Fruit fly (Drosophila melanogaster) whole organism, prepupa: ENCODE results near the gene CG8117.

Source experiments
- Blimp-1 ChIP-seq: fragments of 200-800 bp; sonication (Bioruptor generic); optimal IDR thresholded peaks from 3 replicates; lab custom pipeline; 2017; ENCODE audit warnings: missing biosample characterization, missing genetic modification characterization, mild to moderate bottlenecking, moderate library complexity, missing genetic modification reagents
- CG10631 ChIP-seq: fragments of 200-800 bp; sonication (Bioruptor generic); optimal IDR thresholded peaks from 2 replicates; lab custom pipeline; 2016; ENCODE audit warnings: missing biosample characterization, missing genetic modification characterization
- CG10669 ChIP-seq: fragments of 200-800 bp; sonication (Bioruptor generic); optimal IDR thresholded peaks from 3 replicates; lab custom pipeline; 2018; ENCODE audit warnings: missing biosample characterization, mild to moderate bottlenecking, missing genetic modification characterization, moderate library complexity
- CG11902 ChIP-seq: fragments of 200-800 bp; sonication (Bioruptor generic); optimal IDR thresholded peaks from 3 replicates; lab custom pipeline; 2016; ENCODE audit warnings: missing biosample characterization, missing genetic modification characterization
- CG15336 ChIP-seq: fragments of 200-800 bp; sonication (Bioruptor generic); IDR thresholded peaks from 2 replicates; pipeline ENCODE4 v1.3.6; 2022; ENCODE audit warnings: missing biosample characterization, missing genetic modification characterization
- CG1621 ChIP-seq: fragments of 200-800 bp; sonication (Bioruptor generic); optimal IDR thresholded peaks from 3 replicates; lab custom pipeline; 2018; ENCODE audit warnings: missing biosample characterization, mild to moderate bottlenecking, missing genetic modification characterization
- CG16779 ChIP-seq: fragments of 200-800 bp; sonication (Bioruptor generic); optimal IDR thresholded peaks from 3 replicates; lab custom pipeline; 2017; ENCODE audit warnings: missing biosample characterization, mild to moderate bottlenecking, missing genetic modification characterization
- CG32006 ChIP-seq: fragments of 200-800 bp; sonication (Bioruptor generic); optimal IDR thresholded peaks from 3 replicates; lab custom pipeline; 2017; ENCODE audit warnings: missing biosample characterization, mild to moderate bottlenecking, missing genetic modification characterization
- CG3919 ChIP-seq: fragments of 200-800 bp; sonication (Bioruptor generic); optimal IDR thresholded peaks from 3 replicates; lab custom pipeline; 2016; ENCODE audit warnings: missing biosample characterization, missing genetic modification characterization
- CG6163 ChIP-seq: fragments of 200-800 bp; sonication (Bioruptor generic); IDR thresholded peaks from 3 replicates; pipeline ENCODE4 v1.3.6; 2022; ENCODE audit warnings: missing biosample characterization, missing genetic modification characterization
- CG6276 ChIP-seq: fragments of 200-800 bp; sonication (Bioruptor generic); optimal IDR thresholded peaks from 2 replicates; lab custom pipeline; 2017; ENCODE audit warnings: missing biosample characterization, mild to moderate bottlenecking, missing genetic modification characterization
- CG6854 ChIP-seq: fragments of 200-800 bp; sonication (Bioruptor generic); optimal IDR thresholded peaks from 2 replicates; lab custom pipeline; 2017; ENCODE audit warnings: missing biosample characterization, mild to moderate bottlenecking, missing genetic modification characterization
- CG8119 ChIP-seq: fragments of 200-800 bp; sonication (Bioruptor generic); IDR thresholded peaks from 3 replicates; pipeline ENCODE4 v1.3.6; 2022; ENCODE audit warnings: missing biosample characterization, missing genetic modification characterization
- CG8319 ChIP-seq: fragments of 200-800 bp; sonication (Bioruptor generic); optimal IDR thresholded peaks from 3 replicates; lab custom pipeline; 2016; ENCODE audit warnings: missing biosample characterization, missing genetic modification characterization
- Eip75B ChIP-seq: fragments of 200-800 bp; sonication (Bioruptor generic); optimal IDR thresholded peaks from 3 replicates; lab custom pipeline; 2016; ENCODE audit warnings: missing biosample characterization, missing genetic modification characterization
- Eip78C ChIP-seq: fragments of 200-800 bp; sonication (Bioruptor generic); peaks from one replicate; lab custom pipeline; 2016; ENCODE audit warnings: missing biosample characterization, missing genetic modification characterization
- Ets21C ChIP-seq: fragments of 200-800 bp; sonication (Bioruptor generic); optimal IDR thresholded peaks from 3 replicates; lab custom pipeline; 2016; ENCODE audit warnings: missing biosample characterization, missing genetic modification characterization
- Ets96B ChIP-seq: fragments of 200-800 bp; optimal IDR thresholded peaks from 2 replicates; lab custom pipeline; 2019; ENCODE audit warnings: missing biosample characterization, mild to moderate bottlenecking, missing genetic modification characterization, moderate library complexity
- Hr39 ChIP-seq: fragments of 200-800 bp; sonication (Bioruptor generic); optimal IDR thresholded peaks from 2 replicates; lab custom pipeline; 2016; ENCODE audit warnings: missing biosample characterization, missing genetic modification characterization
- Hr4 ChIP-seq: fragments of 200-800 bp; sonication (Bioruptor generic); optimal IDR thresholded peaks from 3 replicates; lab custom pipeline; 2016; ENCODE audit warnings: missing biosample characterization, missing genetic modification characterization
- Lpt ChIP-seq: fragments of 200-800 bp; sonication (Bioruptor generic); optimal IDR thresholded peaks from 3 replicates; lab custom pipeline; 2016; ENCODE audit warnings: missing biosample characterization, missing genetic modification characterization
- Smox ChIP-seq: fragments of 200-800 bp; sonication (Bioruptor generic); optimal IDR thresholded peaks from 3 replicates; lab custom pipeline; 2016; ENCODE audit warnings: missing biosample characterization, missing genetic modification characterization
- Sox14 ChIP-seq: fragments of 200-800 bp; sonication (Bioruptor generic); optimal IDR thresholded peaks from 3 replicates; lab custom pipeline; 2016; ENCODE audit warnings: missing biosample characterization, missing genetic modification characterization
- Sox15 ChIP-seq: fragments of 200-800 bp; sonication (Bioruptor generic); optimal IDR thresholded peaks from 3 replicates; lab custom pipeline; 2016; ENCODE audit warnings: missing biosample characterization, missing genetic modification characterization
- achi ChIP-seq: fragments of 200-800 bp; sonication (Bioruptor generic); optimal IDR thresholded peaks from 3 replicates; lab custom pipeline; 2016; ENCODE audit warnings: missing biosample characterization, missing genetic modification characterization
- dac ChIP-seq: fragments of 200-800 bp; sonication (Bioruptor generic); optimal IDR thresholded peaks from 2 replicates; lab custom pipeline; 2017; ENCODE audit warnings: missing biosample characterization, mild to moderate bottlenecking, missing genetic modification characterization
- dsx ChIP-seq: fragments of 200-800 bp; optimal IDR thresholded peaks from 3 replicates; lab custom pipeline; 2019; ENCODE audit warnings: missing biosample characterization, mild to moderate bottlenecking, missing genetic modification characterization, moderate library complexity; ENCODE audit not compliant: poor library complexity, severe bottlenecking
- eg ChIP-seq: fragments of 200-800 bp; sonication (Bioruptor generic); IDR thresholded peaks from 3 replicates; pipeline ENCODE4 v1.3.6; 2022; ENCODE audit warnings: missing biosample characterization, missing genetic modification characterization
- fd85E ChIP-seq: fragments of 200-800 bp; sonication (Bioruptor generic); optimal IDR thresholded peaks from 3 replicates; lab custom pipeline; 2016; ENCODE audit warnings: missing biosample characterization, missing genetic modification characterization
- fkh ChIP-seq: fragments of 200-800 bp; sonication (Bioruptor generic); optimal IDR thresholded peaks from 3 replicates; lab custom pipeline; 2017; ENCODE audit warnings: missing biosample characterization, mild to moderate bottlenecking, missing genetic modification characterization, moderate library complexity
- spab ChIP-seq: fragments of 200-800 bp; sonication (Bioruptor generic); optimal IDR thresholded peaks from 2 replicates; lab custom pipeline; 2017; ENCODE audit warnings: missing biosample characterization, mild to moderate bottlenecking, missing genetic modification characterization, missing genetic modification reagents
- ss ChIP-seq, 2 experiments: fragments of 200-800 bp; sonication (Bioruptor generic); optimal IDR thresholded peaks; 2 replicates in 1 of 2; 3 replicates in 1 of 2; lab custom pipeline; 2017 to 2018; ENCODE audit warnings: mild to moderate bottlenecking in 2 of 2, missing biosample characterization in 2 of 2, missing genetic modification characterization in 2 of 2, moderate library complexity in 1 of 2
- svp ChIP-seq: fragments of 200-800 bp; sonication (Bioruptor generic); peaks from one replicate; lab custom pipeline; 2016; ENCODE audit warnings: missing biosample characterization, missing genetic modification characterization
- topi ChIP-seq: fragments of 200-800 bp; sonication (Bioruptor generic); optimal IDR thresholded peaks from 3 replicates; lab custom pipeline; 2016; ENCODE audit warnings: missing biosample characterization, missing genetic modification characterization
- vri ChIP-seq: fragments of 200-800 bp; sonication (Bioruptor generic); optimal IDR thresholded peaks from 3 replicates; lab custom pipeline; 2016; ENCODE audit warnings: missing biosample characterization, mild to moderate bottlenecking, missing genetic modification characterization

The CG8117 gene

dm6 chrX:15622970-15623402 is 21.0 kb upstream of the CG8117 start (continued):
- peak; percentile 78 for TF ChIP-seq vri (GFP tag; lab: Kevin White, UChicago)
- peak; percentile 74 for TF ChIP-seq CG16779 (tag; lab: Kevin White, UChicago)
- TF ChIP-seq CG8319 (GFP tag; lab: Kevin White, UChicago) = peak; percentile 62
- TF ChIP-seq Ets21C (GFP tag; lab: Kevin White, UChicago) = peak; percentile 74
- TF ChIP-seq CG15336 (GFP tag; lab: Robert Waterston, UW) = peak; percentile 91
- no peak for TF ChIP-seq fd85E
- peak; percentile 61 for TF ChIP-seq CG6854 (GFP tag; lab: Kevin White, UChicago)
- peak; percentile 33 for TF ChIP-seq CG1621 (tag; lab: Kevin White, UChicago)
- peak; percentile 95 for TF ChIP-seq svp (GFP tag; lab: Kevin White, UChicago)
- peak; percentile 63 for TF ChIP-seq CG10669 (GFP tag; lab: Kevin White, UChicago)
- TF ChIP-seq Hr4 = peak; percentile 82
- TF ChIP-seq Ets96B (tag; lab: Kevin White, UChicago) = peak; percentile 69
- peak; percentile 89 for TF ChIP-seq Hr39 (GFP tag; lab: Kevin White, UChicago)
- peak; percentile 85 for TF ChIP-seq Eip75B (GFP tag; lab: Kevin White, UChicago)
- peak; percentile 77 for TF ChIP-seq Lpt (GFP tag; lab: Kevin White, UChicago)
- TF ChIP-seq Smox (GFP tag; lab: Kevin White, UChicago) = peak; percentile 81
- peak; percentile 75 for TF ChIP-seq Sox15 (GFP tag; lab: Kevin White, UChicago)
- peak; percentile 78 for TF ChIP-seq CG6276
- TF ChIP-seq Blimp-1 (GFP tag; lab: Kevin White, UChicago) = peak; percentile 61
- TF ChIP-seq topi (GFP tag; lab: Kevin White, UChicago) = peak; percentile 82

- TF ChIP-seq CG15336 (GFP tag; lab: Robert Waterston, UW) = no peak
- TF ChIP-seq fd85E = no peak
- no peak for TF ChIP-seq Ets21C (GFP tag; lab: Kevin White, UChicago)
- TF ChIP-seq CG10631 (GFP tag; lab: Kevin White, UChicago) = no peak
- no peak for TF ChIP-seq topi (GFP tag; lab: Kevin White, UChicago)
- no peak for TF ChIP-seq achi (GFP tag; lab: Kevin White, UChicago)
- TF ChIP-seq dsx (GFP tag; lab: Kevin White, UChicago) = no peak
- no peak for TF ChIP-seq CG16779 (tag; lab: Kevin White, UChicago)
These were observed 20.2 kb upstream of the CG8117 start for dm6 chrX:15623809-15624208.

dm6 chrX:15626279-15626678 is 17.7 kb upstream of the CG8117 start:
- TF ChIP-seq CG3919 (GFP tag; lab: Kevin White, UChicago) (peak; percentile 29), CG32006 (GFP tag; lab: Kevin White, UChicago) (peak; percentile 2), CG11902 (GFP tag; lab: Kevin White, UChicago) (peak; percentile 17), fd85E (no peak), Sox14 (GFP tag; lab: Kevin White, UChicago) (no peak), Ets96B (tag; lab: Kevin White, UChicago) (no peak), fkh (GFP tag; lab: Kevin White, UChicago) (peak; percentile 6), eg (GFP tag; lab: Robert Waterston, UW) (peak; percentile 72; the same call in 2 of the 3 replicates), CG1621 (tag; lab: Kevin White, UChicago) (peak; percentile 39), dac (GFP tag; lab: Kevin White, UChicago) (no peak), CG6163 (GFP tag; lab: Robert Waterston, UW) (peak; percentile 57; the same call in 1 of the 3 replicates), svp (GFP tag; lab: Kevin White, UChicago) (peak; percentile 82), Hr39 (GFP tag; lab: Kevin White, UChicago) (no peak), dsx (GFP tag; lab: Kevin White, UChicago) (peak; percentile 35), Eip78C (GFP tag; lab: Kevin White, UChicago) (peak; percentile 56), Lpt (GFP tag; lab: Kevin White, UChicago) (no peak), CG15336 (GFP tag; lab: Robert Waterston, UW) (peak; percentile 47; the same call in 1 of the 2 replicates), ss (GFP tag; optimal IDR thresholded peaks at IDR 0.05; lab: Kevin White, UChicago) (peak in 1 of 2 experiments; percentile 22), CG8119 (GFP tag; lab: Robert Waterston, UW) (peak; percentile 39; the same call in 2 of the 3 replicates), Hr4 (no peak), spab (GFP tag; lab: Kevin White, UChicago) (no peak)
